Fruit fly (Drosophila melanogaster) whole organism, embryonic: Measurements from ENCODE around the gene CG32650.

Experiments used
- CG10209 ChIP-seq: fragments of 200-800 bp; sonication (Bioruptor generic); optimal IDR thresholded peaks from 3 replicates; lab custom pipeline; 2017; ENCODE audit warnings: missing biosample characterization, mild to moderate bottlenecking, missing genetic modification characterization, missing genetic modification reagents
- Lpt ChIP-seq: fragments of >200 bp; optimal IDR thresholded peaks from 2 replicates; lab custom pipeline; 2018; ENCODE audit warnings: missing biosample characterization, missing genetic modification characterization
- Tbp ChIP-seq: fragments of >200 bp; optimal IDR thresholded peaks from 2 replicates; lab custom pipeline; 2018; ENCODE audit warnings: missing biosample characterization, missing genetic modification characterization
- cwo ChIP-seq: fragments of 200-800 bp; sonication (Bioruptor generic); optimal IDR thresholded peaks from 3 replicates; lab custom pipeline; 2017; ENCODE audit warnings: missing biosample characterization, missing genetic modification characterization, mild to moderate bottlenecking, moderate library complexity, missing genetic modification reagents
- gfzf ChIP-seq: fragments of 200-800 bp; sonication (Bioruptor generic); optimal IDR thresholded peaks from 2 replicates; lab custom pipeline; 2016; ENCODE audit warnings: missing biosample characterization, mild to moderate bottlenecking, missing genetic modification characterization, moderate library complexity
- grau ChIP-seq: fragments of 200-800 bp; optimal IDR thresholded peaks from 3 replicates; lab custom pipeline; 2019; ENCODE audit warnings: missing biosample characterization, mild to moderate bottlenecking, missing genetic modification characterization, moderate library complexity
- sima ChIP-seq: fragments of 200-800 bp; sonication (Bioruptor generic); optimal IDR thresholded peaks from 2 replicates; lab custom pipeline; 2016; ENCODE audit warnings: missing biosample characterization, missing genetic modification characterization

- TF ChIP-seq Tbp (GFP tag; lab: Kevin White, UChicago) (no peak), gfzf (GFP tag; lab: Kevin White, UChicago) (no peak), sima (no peak), CG10209 (GFP tag; lab: Kevin White, UChicago) (peak; percentile 51), grau (peak; percentile 63), Lpt (no peak), cwo (peak; percentile 69)
These were observed 27.2 kb upstream of the CG32650 start for dm6 chrX:12925426-12926256.
